Worm (Caenorhabditis elegans) whole organism, midembryonic: ENCODE measurements around the gene C24H12.6.

Source experiments
- T22C8.4 ChIP-seq: fragments of 200-800 bp; sonication (Bioruptor generic); IDR thresholded peaks from 2 replicates; pipeline ENCODE4 v1.3.6; 2022; ENCODE audit warnings: missing genetic modification characterization, missing compliant biosample characterization
- cog-1 ChIP-seq: sonication (generic microtip); optimal IDR thresholded peaks from 2 replicates; lab custom pipeline; 2016; ENCODE audit warnings: missing genetic modification characterization, missing compliant biosample characterization
- ref-1 ChIP-seq: fragments of 200-800 bp; sonication (Bioruptor generic); conservative IDR thresholded peaks from 2 replicates; pipeline ENCODE4 v1.3.6; 2022; ENCODE audit warnings: missing genetic modification reagents, missing genetic modification characterization, missing compliant biosample characterization
- ztf-23 ChIP-seq: fragments of 200-800 bp; sonication (Bioruptor generic); IDR thresholded peaks from 2 replicates; pipeline ENCODE4 v1.3.6; 2022; ENCODE audit warnings: missing genetic modification reagents, missing genetic modification characterization, missing compliant biosample characterization
- ztf-29 ChIP-seq: fragments of 200-800 bp; sonication (Bioruptor generic); IDR thresholded peaks from 2 replicates; pipeline ENCODE4 v1.3.6; 2022; ENCODE audit warnings: missing genetic modification reagents, missing genetic modification characterization, missing compliant biosample characterization

DNA sequence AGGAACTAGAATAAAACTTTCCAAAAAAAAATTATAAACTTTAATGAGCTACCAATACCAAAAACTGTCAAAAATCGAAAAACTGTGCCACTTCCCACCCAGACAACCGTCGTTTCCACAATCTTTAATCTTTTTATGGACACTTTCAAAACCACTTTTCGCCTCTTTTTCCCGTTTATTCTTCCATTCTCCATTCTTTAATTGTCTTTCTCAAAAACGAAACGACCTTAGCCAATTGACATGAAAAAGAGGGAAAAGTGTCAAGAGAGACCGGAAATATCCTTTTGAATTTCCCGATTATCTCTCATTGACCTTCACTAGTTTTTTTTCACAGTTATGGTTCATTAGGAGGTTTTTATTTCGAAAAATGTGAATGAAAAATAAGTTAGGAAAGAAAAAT is 47.1 kb downstream of the C24H12.6 start:
- TF ChIP-seq cog-1, result no peak
- no peak for TF ChIP-seq ref-1 (GFP tag; lab: Robert Waterston, UW)
- TF ChIP-seq T22C8.4 (GFP tag; lab: Robert Waterston, UW), result no peak
- TF ChIP-seq ztf-23 (GFP tag; lab: Robert Waterston, UW), result no peak
- no peak for TF ChIP-seq ztf-29 (GFP tag; lab: Robert Waterston, UW)
